Fruit fly (Drosophila melanogaster): ENCODE results near the gene Klp31E.

Klp31E gene

dm6 chr2L:10403803-10404315, 10.0 kb upstream of the Klp31E start (continued):
- TF ChIP-seq zen (tag; optimal IDR thresholded peaks at IDR 0.05) (no peak), H15 (GFP tag; IDR thresholded peaks at IDR 0.05) (no peak), CrebB (tag; optimal IDR thresholded peaks at IDR 0.05) (no peak), CG4404 (GFP tag; IDR thresholded peaks at IDR 0.05) (no peak), vvl (GFP tag; IDR thresholded peaks at IDR 0.05) (no peak), CG4730 (GFP tag; IDR thresholded peaks at IDR 0.05) (no peak), tll (GFP tag; optimal IDR thresholded peaks at IDR 0.05) (no peak), CG3995 (GFP tag; optimal IDR thresholded peaks at IDR 0.05) (peak; percentile 60), Lhr (GFP tag; optimal IDR thresholded peaks at IDR 0.05) (no peak), pfk (GFP tag; optimal IDR thresholded peaks at IDR 0.05) (peak; percentile 92), CG2199 (GFP tag; IDR thresholded peaks at IDR 0.05) (no peak), Sox102F (GFP tag; optimal IDR thresholded peaks at IDR 0.05) (no peak), CG10209 (GFP tag; optimal IDR thresholded peaks at IDR 0.05) (no peak), grau (tag; optimal IDR thresholded peaks at IDR 0.05) (no peak), CG11456 (GFP tag; IDR thresholded peaks at IDR 0.05) (no peak), Ptx1 (GFP tag; IDR thresholded peaks at IDR 0.05) (no peak), Rx (GFP tag; IDR thresholded peaks at IDR 0.05) (no peak), CG18599 (GFP tag; optimal IDR thresholded peaks at IDR 0.05) (no peak), gsb-n (tag; optimal IDR thresholded peaks at IDR 0.05) (no peak), Opbp (GFP tag; IDR thresholded peaks at IDR 0.05; ENCODE audit: partially characterized antibody) (no peak), Lim3 (GFP tag; IDR thresholded peaks at IDR 0.05) (no peak), ato (GFP tag; IDR thresholded peaks at IDR 0.05; ENCODE audit: partially characterized antibody) (no peak), CG6254 (GFP tag; optimal IDR thresholded peaks at IDR 0.05) (no peak), abd-A (tag; optimal IDR thresholded peaks at IDR 0.05) (no peak), Scr (GFP tag; IDR thresholded peaks at IDR 0.05; ENCODE audit: partially characterized antibody) (peak; percentile 63), slbo (GFP tag; IDR thresholded peaks at IDR 0.05) (no peak), CG16813 (GFP tag; IDR thresholded peaks at IDR 0.05; ENCODE audit: partially characterized antibody) (peak; percentile 45; the same call in 1 of the 3 replicates), CG3065 (GFP tag; optimal IDR thresholded peaks at IDR 0.05) (peak; percentile 95), BEAF-32 (GFP tag; optimal IDR thresholded peaks at IDR 0.05) (peak; percentile 57), CG7839 (tag; optimal IDR thresholded peaks at IDR 0.05) (no peak), Lpt (GFP tag; optimal IDR thresholded peaks at IDR 0.05) (no peak), chm (GFP tag; IDR thresholded peaks at IDR 0.05) (no peak), CG13894 (tag; optimal IDR thresholded peaks at IDR 0.05) (no peak), Oaz (GFP tag; IDR thresholded peaks at IDR 0.05) (no peak), CG18764 (GFP tag; optimal IDR thresholded peaks at IDR 0.05) (no peak), ken (GFP tag; IDR thresholded peaks at IDR 0.05) (no peak), pros (GFP tag; optimal IDR thresholded peaks at IDR 0.05) (no peak), CG1603 (tag; optimal IDR thresholded peaks at IDR 0.05) (peak; percentile 91), Hey (tag; optimal IDR thresholded peaks at IDR 0.05) (no peak), kni (GFP tag; optimal IDR thresholded peaks at IDR 0.05) (no peak), zfh1 (GFP tag; IDR thresholded peaks at IDR 0.05) (no peak), CG33213 (GFP tag; optimal IDR thresholded peaks at IDR 0.05) (no peak), Vsx1 (GFP tag; optimal IDR thresholded peaks at IDR 0.05) (no peak), Dbx (GFP tag; IDR thresholded peaks at IDR 0.05) (no peak), CG32767 (GFP tag; IDR thresholded peaks at IDR 0.05) (no peak), yki (optimal IDR thresholded peaks at IDR 0.05) (no peak), Doc2 (GFP tag; IDR thresholded peaks at IDR 0.05) (no peak), D19A (tag; optimal IDR thresholded peaks at IDR 0.05) (no peak), maf-S (GFP tag; optimal IDR thresholded peaks at IDR 0.05) (no peak), az2 (GFP tag; optimal IDR thresholded peaks at IDR 0.05) (no peak), Ssrp (tag; optimal IDR thresholded peaks at IDR 0.05) (no peak)

All from whole organism, embryonic.